Fruit fly (Drosophila melanogaster): ENCODE results near the gene Tdrd3.
A peak's percentile ranks its signal among the peaks of the same experiment; 100 is the strongest.

The Tdrd3 gene

DNA sequence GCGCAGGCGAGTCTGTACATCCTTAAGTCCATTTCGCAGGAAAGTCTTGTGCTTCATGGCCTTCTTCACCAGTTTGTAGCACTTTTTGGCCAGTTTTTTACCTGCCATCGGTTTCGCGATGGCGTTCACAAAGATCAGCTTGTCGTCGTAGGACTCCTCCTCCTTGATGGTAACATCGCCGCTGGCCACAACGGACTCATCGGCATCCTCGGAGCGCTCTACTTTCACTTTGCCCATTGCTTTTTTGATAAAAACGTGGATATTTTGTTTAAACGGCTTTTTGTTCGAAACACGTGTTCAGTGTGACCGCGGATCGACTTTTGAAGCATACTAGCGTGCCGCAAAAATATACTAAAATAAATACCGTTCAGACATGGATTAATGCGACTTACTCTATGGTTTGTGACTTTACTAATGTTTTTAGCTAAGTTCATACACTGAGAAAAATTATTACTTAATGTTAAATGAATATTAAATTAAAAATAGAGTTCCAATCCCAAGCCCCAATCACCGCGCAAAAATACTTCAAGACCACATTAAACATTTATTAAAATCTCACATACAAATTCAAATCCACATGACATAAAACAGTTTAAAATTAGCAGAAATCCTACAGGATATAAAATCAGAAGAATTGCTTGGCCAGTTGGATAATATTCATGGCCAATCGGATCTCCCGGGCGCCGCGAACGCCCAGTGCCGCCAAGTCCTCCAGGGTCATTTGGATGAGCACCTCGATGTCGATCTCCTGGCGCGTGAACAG is 15.4 kb downstream of the Tdrd3 start, which contains the start of gene NHP2 (continued):
- TF ChIP-seq gsb (GFP tag; IDR thresholded peaks at IDR 0.05): peak; percentile 66
- peak; percentile 31; the same call in 1 of the 2 replicates for TF ChIP-seq danr (GFP tag; IDR thresholded peaks at IDR 0.05)
- TF ChIP-seq lab (GFP tag; optimal IDR thresholded peaks at IDR 0.05): no peak
- peak; percentile 76 for TF ChIP-seq cas (GFP tag; IDR thresholded peaks at IDR 0.05)
- no peak; the same call in 1 of the 2 replicates for TF ChIP-seq CG14667 (GFP tag; IDR thresholded peaks at IDR 0.05)
- TF ChIP-seq CG11696 (GFP tag; IDR thresholded peaks at IDR 0.05): peak; percentile 37; the same call in 1 of the 2 replicates
- TF ChIP-seq fu2 (GFP tag; optimal IDR thresholded peaks at IDR 0.05): peak; percentile 18
- peak; percentile 38 for TF ChIP-seq CG4854 (GFP tag; optimal IDR thresholded peaks at IDR 0.05)
- peak; percentile 9 for TF ChIP-seq schlank (tag; optimal IDR thresholded peaks at IDR 0.05)
- peak; percentile 47 for TF ChIP-seq Atf3 (GFP tag; optimal IDR thresholded peaks at IDR 0.05)
- peak; percentile 77 for TF ChIP-seq HLH3B (GFP tag; IDR thresholded peaks at IDR 0.05)
- peak; percentile 60 for TF ChIP-seq Neu2 (GFP tag; optimal IDR thresholded peaks at IDR 0.05; ENCODE audit: borderline replicate concordance)
- TF ChIP-seq bcd (GFP tag; optimal IDR thresholded peaks at IDR 0.05): peak; percentile 90
- TF ChIP-seq CG4617 (GFP tag; optimal IDR thresholded peaks at IDR 0.05; ENCODE audit: borderline replicate concordance): peak; percentile 85
- peak; percentile 80 for TF ChIP-seq tin (GFP tag; optimal IDR thresholded peaks at IDR 0.05)
- peak; percentile 83 for TF ChIP-seq CG11695 (GFP tag; IDR thresholded peaks at IDR 0.05)
- peak; percentile 87 for TF ChIP-seq phol (tag; optimal IDR thresholded peaks at IDR 0.05)
- peak; percentile 83 for TF ChIP-seq CG8924 (tag; optimal IDR thresholded peaks at IDR 0.05)
- no peak for TF ChIP-seq inv (GFP tag; IDR thresholded peaks at IDR 0.05; ENCODE audit: partially characterized antibody)
- TF ChIP-seq CG10431 (GFP tag; optimal IDR thresholded peaks at IDR 0.05): peak; percentile 44
- TF ChIP-seq Bteb2 (GFP tag; optimal IDR thresholded peaks at IDR 0.05): peak; percentile 76
- TF ChIP-seq hbn (GFP tag; IDR thresholded peaks at IDR 0.05; ENCODE audit: partially characterized antibody): no peak
- TF ChIP-seq CG17568 (GFP tag; optimal IDR thresholded peaks at IDR 0.05): no peak
- TF ChIP-seq Camta (GFP tag; optimal IDR thresholded peaks at IDR 0.05): peak; percentile 8
- 0 out of 3 replicates have a peak, but pooled peaks have one; percentile 24 for TF ChIP-seq CG34224 (GFP tag; IDR thresholded peaks at IDR 0.05; ENCODE audit: partially characterized antibody)
- no peak for TF ChIP-seq CG6254 (GFP tag; optimal IDR thresholded peaks at IDR 0.05)
- TF ChIP-seq Pdp1 (GFP tag; optimal IDR thresholded peaks at IDR 0.05): peak in 1 of 2 experiments; percentile 65
- peak; percentile 92 for TF ChIP-seq Ets65A (GFP tag)
- peak; percentile 83 for TF ChIP-seq CG4424 (GFP tag; optimal IDR thresholded peaks at IDR 0.05)
- TF ChIP-seq CG8359 (GFP tag; optimal IDR thresholded peaks at IDR 0.05; ENCODE audit: borderline replicate concordance): peak; percentile 47
- peak; percentile 83 for TF ChIP-seq CoRest (tag; optimal IDR thresholded peaks at IDR 0.05)
- peak; percentile 77 for TF ChIP-seq Ptx1 (GFP tag; IDR thresholded peaks at IDR 0.05)
- TF ChIP-seq luna (GFP tag; optimal IDR thresholded peaks at IDR 0.05): no peak
- TF ChIP-seq CG10462 (GFP tag; optimal IDR thresholded peaks at IDR 0.05): peak; percentile 62
- peak; percentile 58 for TF ChIP-seq ems (GFP tag; optimal IDR thresholded peaks at IDR 0.05)
- peak; percentile 89 for TF ChIP-seq sens (GFP tag)
- TF ChIP-seq org-1 (GFP tag; optimal IDR thresholded peaks at IDR 0.05): peak; percentile 52
- no peak for TF ChIP-seq CG6272 (GFP tag; IDR thresholded peaks at IDR 0.05)
- peak; percentile 67 for TF ChIP-seq Spps (tag; optimal IDR thresholded peaks at IDR 0.05)
- peak; percentile 72 for TF ChIP-seq CG12155 (GFP tag; optimal IDR thresholded peaks at IDR 0.05)
- no peak for TF ChIP-seq Antp (GFP tag; optimal IDR thresholded peaks at IDR 0.05)
- peak; percentile 87 for TF ChIP-seq CG9727 (GFP tag; optimal IDR thresholded peaks at IDR 0.05)
- TF ChIP-seq twi (tag; optimal IDR thresholded peaks at IDR 0.05): peak; percentile 68
- peak; percentile 80 for TF ChIP-seq CG17361 (GFP tag; IDR thresholded peaks at IDR 0.05)
- TF ChIP-seq usp (GFP tag; optimal IDR thresholded peaks at IDR 0.05): no peak
- peak; percentile 81 for TF ChIP-seq ind (GFP tag; optimal IDR thresholded peaks at IDR 0.05)
- TF ChIP-seq mirr (GFP tag; optimal IDR thresholded peaks at IDR 0.05): no peak
- no peak; the same call in 1 of the 2 replicates for TF ChIP-seq CkIIα-i1 (GFP tag; IDR thresholded peaks at IDR 0.05)
- TF ChIP-seq CG3995 (GFP tag; optimal IDR thresholded peaks at IDR 0.05): peak; percentile 39
